Fruit fly (Drosophila melanogaster) whole organism, embryonic: ENCODE results near the gene CG18788.
A peak's percentile ranks its signal among the peaks of the same experiment; 100 is the strongest.

ENCODE experiments used
- Antp ChIP-seq: fragments of 200-800 bp; sonication (Bioruptor generic); optimal IDR thresholded peaks from 3 replicates; lab custom pipeline; 2016; ENCODE audit warnings: missing biosample characterization, missing genetic modification characterization
- Bteb2 ChIP-seq: fragments of 200-800 bp; sonication (Bioruptor generic); optimal IDR thresholded peaks from 2 replicates; lab custom pipeline; 2016; ENCODE audit warnings: missing biosample characterization, missing genetic modification characterization
- CG10209 ChIP-seq: fragments of 200-800 bp; sonication (Bioruptor generic); optimal IDR thresholded peaks from 3 replicates; lab custom pipeline; 2017; ENCODE audit warnings: missing biosample characterization, mild to moderate bottlenecking, missing genetic modification characterization, missing genetic modification reagents
- CG10274 ChIP-seq: fragments of 200-800 bp; sonication (Bioruptor generic); optimal IDR thresholded peaks from 3 replicates; lab custom pipeline; 2017; ENCODE audit warnings: missing biosample characterization, mild to moderate bottlenecking, missing genetic modification characterization
- CG12071 ChIP-seq: fragments of 200-800 bp; sonication (Bioruptor generic); optimal IDR thresholded peaks from 3 replicates; lab custom pipeline; 2018; ENCODE audit warnings: missing biosample characterization, mild to moderate bottlenecking, missing genetic modification characterization
- CG12299 ChIP-seq: fragments of 200-800 bp; sonication (Bioruptor generic); optimal IDR thresholded peaks from 2 replicates; lab custom pipeline; 2018; ENCODE audit warnings: missing biosample characterization, mild to moderate bottlenecking, missing genetic modification characterization
- CG13123 ChIP-seq: fragments of 200-800 bp; sonication (Bioruptor generic); optimal IDR thresholded peaks from 2 replicates; lab custom pipeline; 2016; ENCODE audit warnings: missing biosample characterization, missing genetic modification characterization
- CG16779 ChIP-seq: fragments of 200-800 bp; sonication (Bioruptor generic); IDR thresholded peaks from 2 replicates; pipeline ENCODE4 v1.3.6; 2022; ENCODE audit warnings: missing biosample characterization, missing genetic modification characterization
- CG17568 ChIP-seq: fragments of 200-800 bp; sonication (Bioruptor generic); optimal IDR thresholded peaks from 2 replicates; lab custom pipeline; 2018; ENCODE audit warnings: missing biosample characterization, mild to moderate bottlenecking, missing genetic modification characterization, moderate library complexity
- CG17829 ChIP-seq: fragments of 200-800 bp; optimal IDR thresholded peaks from 2 replicates; lab custom pipeline; 2019; ENCODE audit warnings: missing biosample characterization, mild to moderate bottlenecking, missing genetic modification characterization, moderate library complexity
- CG2199 ChIP-seq: fragments of 200-800 bp; sonication (Bioruptor generic); IDR thresholded peaks from 3 replicates; pipeline ENCODE4 v1.3.6; 2022; ENCODE audit warnings: missing biosample characterization, missing genetic modification characterization
- CG34224 ChIP-seq: fragments of 200-800 bp; sonication (Bioruptor generic); IDR thresholded peaks from 3 replicates; pipeline ENCODE4 v1.3.6; 2022; ENCODE audit warnings: missing biosample characterization, missing genetic modification characterization; ENCODE audit not compliant: partially characterized antibody
- CG5180 ChIP-seq: fragments of 200-800 bp; sonication (Bioruptor generic); optimal IDR thresholded peaks from 3 replicates; lab custom pipeline; 2017; ENCODE audit warnings: missing biosample characterization, missing genetic modification characterization, mild to moderate bottlenecking, moderate library complexity, missing genetic modification reagents
- CG6689 ChIP-seq: fragments of 200-800 bp; sonication (Bioruptor generic); IDR thresholded peaks from 2 replicates; pipeline ENCODE4 v1.3.6; 2022; ENCODE audit warnings: missing biosample characterization, missing genetic modification characterization
- CG7745 ChIP-seq: fragments of 200-800 bp; sonication (Bioruptor generic); optimal IDR thresholded peaks from 2 replicates; lab custom pipeline; 2018; ENCODE audit warnings: missing biosample characterization, mild to moderate bottlenecking, missing genetic modification characterization, moderate library complexity
- CG8290 ChIP-seq, 3 experiments: fragments of 200-800 bp; sonication (Bioruptor generic); optimal IDR thresholded peaks; 2 replicates each; lab custom pipeline; 2016 to 2019; ENCODE audit warnings: missing biosample characterization in 3 of 3, missing genetic modification characterization in 3 of 3, mild to moderate bottlenecking in 2 of 3, moderate library complexity in 1 of 3
- CG9609 ChIP-seq: fragments of 200-800 bp; sonication (Bioruptor generic); optimal IDR thresholded peaks from 3 replicates; lab custom pipeline; 2016; ENCODE audit warnings: missing biosample characterization, missing genetic modification characterization
- Dfd ChIP-seq, 2 experiments: fragments of >200 bp; optimal IDR thresholded peaks; 2 replicates each; lab custom pipeline; 2017; ENCODE audit warnings: missing biosample characterization in 2 of 2, missing genetic modification characterization in 2 of 2
- Dref ChIP-seq: fragments of 200-800 bp; sonication (Bioruptor generic); IDR thresholded peaks from 2 replicates; pipeline ENCODE4 v1.3.6; 2022; ENCODE audit warnings: missing biosample characterization, missing genetic modification characterization
- Fer3 ChIP-seq: fragments of 200-800 bp; sonication (Bioruptor generic); optimal IDR thresholded peaks from 2 replicates; lab custom pipeline; 2018; ENCODE audit warnings: missing biosample characterization, mild to moderate bottlenecking, missing genetic modification characterization, moderate library complexity
- Med ChIP-seq: fragments of 200-800 bp; sonication (Bioruptor generic); peaks from one replicate; lab custom pipeline; 2016; ENCODE audit warnings: missing biosample characterization, missing genetic modification characterization, mild to moderate bottlenecking, inconsistent platforms, moderate library complexity
- Myb ChIP-seq: fragments of 200-800 bp; sonication (Bioruptor generic); optimal IDR thresholded peaks from 2 replicates; lab custom pipeline; 2016; ENCODE audit warnings: missing biosample characterization, missing genetic modification characterization
- Ptx1 ChIP-seq: fragments of 200-800 bp; sonication (Bioruptor generic); IDR thresholded peaks from 2 replicates; pipeline ENCODE4 v1.3.6; 2022; ENCODE audit warnings: missing biosample characterization, missing genetic modification characterization
- Sry-β ChIP-seq: fragments of 200-800 bp; sonication (Bioruptor generic); optimal IDR thresholded peaks from 2 replicates; lab custom pipeline; 2018; ENCODE audit warnings: missing biosample characterization, mild to moderate bottlenecking, missing genetic modification characterization, moderate library complexity
- ab ChIP-seq: fragments of 200-800 bp; sonication (Bioruptor generic); optimal IDR thresholded peaks from 2 replicates; lab custom pipeline; 2016; ENCODE audit warnings: missing biosample characterization, missing genetic modification characterization
- ash1 ChIP-seq: fragments of 200-800 bp; sonication (Bioruptor generic); optimal IDR thresholded peaks from 2 replicates; lab custom pipeline; 2018; ENCODE audit warnings: missing biosample characterization, mild to moderate bottlenecking, missing genetic modification characterization
- bsh ChIP-seq, 2 experiments: fragments of 200-800 bp; sonication (Bioruptor generic); optimal IDR thresholded peaks; 2 replicates each; lab custom pipeline; 2017 to 2018; ENCODE audit warnings: mild to moderate bottlenecking in 2 of 2, missing biosample characterization in 2 of 2, missing genetic modification characterization in 2 of 2, moderate library complexity in 1 of 2
- chn ChIP-seq: fragments of 200-800 bp; sonication (Bioruptor generic); optimal IDR thresholded peaks from 2 replicates; lab custom pipeline; 2016; ENCODE audit warnings: missing biosample characterization, missing genetic modification characterization
- ci ChIP-seq: fragments of 200-800 bp; sonication (Bioruptor generic); IDR thresholded peaks from 3 replicates; pipeline ENCODE4 v1.3.6; 2022; ENCODE audit warnings: missing biosample characterization, missing genetic modification characterization
- disco-r ChIP-seq: fragments of 200-800 bp; sonication (Bioruptor generic); optimal IDR thresholded peaks from 2 replicates; lab custom pipeline; 2016; ENCODE audit warnings: missing biosample characterization, missing genetic modification characterization
- dpn ChIP-seq, 2 experiments: fragments of 200-800 bp; sonication (Bioruptor generic); optimal IDR thresholded peaks; 3 replicates each; lab custom pipeline; 2016; ENCODE audit warnings: missing biosample characterization in 2 of 2, missing genetic modification characterization in 2 of 2
- ems ChIP-seq: fragments of 200-800 bp; sonication (Bioruptor generic); optimal IDR thresholded peaks from 3 replicates; lab custom pipeline; 2016; ENCODE audit warnings: missing biosample characterization, missing genetic modification characterization
- ftz-f1 ChIP-seq: fragments of 200-800 bp; sonication (Bioruptor generic); optimal IDR thresholded peaks from 2 replicates; lab custom pipeline; 2016; ENCODE audit warnings: missing biosample characterization, missing genetic modification characterization
- gcm ChIP-seq: fragments of 200-800 bp; sonication (Bioruptor generic); optimal IDR thresholded peaks from 2 replicates; lab custom pipeline; 2019; ENCODE audit warnings: missing biosample characterization, mild to moderate bottlenecking, missing genetic modification characterization, moderate library complexity
- hkb ChIP-seq, 2 experiments: fragments of 200-800 bp in 1 of 2; fragments of >200 bp in 1 of 2; sonication (Bioruptor generic) in 1 of 2; IDR thresholded peaks in 1 of 2; optimal IDR thresholded peaks in 1 of 2; 2 replicates each; pipeline versions ENCODE4 v1.3.6 to Lab custom; 2017 to 2022; ENCODE audit warnings: missing biosample characterization in 1 of 2, missing genetic modification characterization in 1 of 2
- jing ChIP-seq: fragments of 200-800 bp; sonication (Bioruptor generic); optimal IDR thresholded peaks from 2 replicates; lab custom pipeline; 2018; ENCODE audit warnings: missing biosample characterization, mild to moderate bottlenecking, missing genetic modification characterization
- jumu ChIP-seq: fragments of 200-800 bp; sonication (Bioruptor generic); optimal IDR thresholded peaks from 3 replicates; lab custom pipeline; 2016; ENCODE audit warnings: missing biosample characterization, missing genetic modification characterization
- kni ChIP-seq: fragments of 200-800 bp; sonication (Bioruptor generic); optimal IDR thresholded peaks from 3 replicates; lab custom pipeline; 2017; ENCODE audit warnings: mild to moderate bottlenecking, missing biosample characterization, missing genetic modification reagents, missing genetic modification characterization
- lab ChIP-seq: fragments of 200-800 bp; sonication (Bioruptor generic); optimal IDR thresholded peaks from 3 replicates; lab custom pipeline; 2017; ENCODE audit warnings: missing biosample characterization, missing genetic modification characterization, mild to moderate bottlenecking, moderate library complexity, missing genetic modification reagents
- lbe ChIP-seq: fragments of 200-800 bp; sonication (Bioruptor generic); optimal IDR thresholded peaks from 2 replicates; lab custom pipeline; 2016; ENCODE audit warnings: missing biosample characterization, mild to moderate bottlenecking, missing genetic modification characterization
- mam ChIP-seq: fragments of 200-800 bp; sonication (Bioruptor generic); optimal IDR thresholded peaks from 3 replicates; lab custom pipeline; 2016; ENCODE audit warnings: missing biosample characterization, missing genetic modification characterization
- nmo ChIP-seq: fragments of 200-800 bp; sonication (Bioruptor generic); optimal IDR thresholded peaks from 2 replicates; lab custom pipeline; 2018; ENCODE audit warnings: missing biosample characterization, mild to moderate bottlenecking, missing genetic modification characterization, moderate library complexity
- pan ChIP-seq, 4 experiments: fragments of >200 bp in 3 of 4; fragments of 200-800 bp in 1 of 4; sonication (Bioruptor generic) in 1 of 4; optimal IDR thresholded peaks in 3 of 4; IDR thresholded peaks in 1 of 4; 2 replicates each; pipeline versions ENCODE4 v1.3.6 to Lab custom; 2017 to 2022; ENCODE audit warnings: missing biosample characterization in 2 of 4, missing genetic modification characterization in 2 of 4, mixed read lengths in 1 of 4
- pnt ChIP-seq: fragments of 200-800 bp; sonication (Bioruptor generic); optimal IDR thresholded peaks from 3 replicates; lab custom pipeline; 2016; ENCODE audit warnings: missing biosample characterization, missing genetic modification characterization
- pum ChIP-seq: fragments of 200-800 bp; sonication (Bioruptor generic); optimal IDR thresholded peaks from 2 replicates; lab custom pipeline; 2016; ENCODE audit warnings: missing biosample characterization, missing genetic modification characterization
- row ChIP-seq: fragments of 200-800 bp; sonication (Bioruptor generic); IDR thresholded peaks from 3 replicates; pipeline ENCODE4 v1.3.6; 2022; ENCODE audit warnings: missing biosample characterization, missing genetic modification characterization
- scrt ChIP-seq: fragments of 200-800 bp; sonication (Bioruptor generic); optimal IDR thresholded peaks from 2 replicates; lab custom pipeline; 2018; ENCODE audit warnings: missing biosample characterization, mild to moderate bottlenecking, missing genetic modification characterization, moderate library complexity
- sima ChIP-seq: fragments of 200-800 bp; sonication (Bioruptor generic); optimal IDR thresholded peaks from 2 replicates; lab custom pipeline; 2016; ENCODE audit warnings: missing biosample characterization, missing genetic modification characterization
- slp2 ChIP-seq: fragments of 200-800 bp; sonication (Bioruptor generic); optimal IDR thresholded peaks from 2 replicates; lab custom pipeline; 2016; ENCODE audit warnings: missing biosample characterization, missing genetic modification characterization
- tll ChIP-seq, 2 experiments: fragments of 200-800 bp in 1 of 2; fragments of >200 bp in 1 of 2; sonication (Bioruptor generic) in 1 of 2; optimal IDR thresholded peaks; 2 replicates each; lab custom pipeline; 2017 to 2019; ENCODE audit warnings: missing biosample characterization in 2 of 2, missing genetic modification characterization in 2 of 2, mild to moderate bottlenecking in 1 of 2, moderate library complexity in 1 of 2

CG18788 gene

DNA sequence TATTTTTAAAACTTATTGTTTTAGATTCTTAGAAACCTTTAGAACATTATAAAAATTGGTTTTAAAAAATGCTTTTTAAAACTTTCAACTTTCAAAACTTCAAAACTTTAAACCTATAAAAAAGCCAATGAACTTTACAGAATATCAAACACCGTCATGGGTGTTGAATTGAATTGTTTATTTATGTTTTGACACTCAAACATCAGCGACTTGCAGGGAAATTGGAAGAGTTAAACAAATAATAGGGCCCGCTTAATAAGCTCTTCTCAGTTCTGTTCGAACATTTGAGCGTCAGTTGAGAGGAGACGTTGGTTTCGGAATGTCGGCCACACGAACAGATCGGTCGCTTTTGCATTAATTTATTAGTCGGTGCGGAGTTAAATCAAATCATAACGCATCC lies 15.1 kb downstream of the CG18788 start, which contains the start of gene PLCXD (continued):
- TF ChIP-seq Bteb2 (GFP tag; lab: Kevin White, UChicago) (no peak), chn (no peak), nmo (GFP tag; lab: Kevin White, UChicago) (no peak), sima (GFP tag; lab: Kevin White, UChicago) (no peak), ftz-f1 (GFP tag; lab: Kevin White, UChicago) (no peak), CG5180 (GFP tag; lab: Kevin White, UChicago) (peak; percentile 91), CG7745 (no peak), CG10274 (GFP tag; lab: Kevin White, UChicago) (no peak), pnt (no peak), Myb (GFP tag; lab: Kevin White, UChicago) (no peak), slp2 (GFP tag; lab: Kevin White, UChicago) (no peak), scrt (no peak), Dref (no peak), ash1 (no peak), bsh (GFP tag; optimal IDR thresholded peaks at IDR 0.05; lab: Kevin White, UChicago) (peak in 1 of 2 experiments; percentile 45), CG13123 (GFP tag; lab: Kevin White, UChicago) (no peak), CG2199 (GFP tag; lab: Robert Waterston, UW) (no peak), CG16779 (no peak), disco-r (GFP tag; lab: Kevin White, UChicago) (no peak), jing (no peak), Sry-β (GFP tag; lab: Kevin White, UChicago) (peak; percentile 24), CG34224 (GFP tag; lab: Robert Waterston, UW) (no peak), row (GFP tag; lab: Robert Waterston, UW) (no peak), Dfd (GFP tag; optimal IDR thresholded peaks at IDR 0.05; lab: Kevin White, UChicago) (no peak), ab (GFP tag; lab: Kevin White, UChicago) (no peak), CG17568 (no peak), jumu (GFP tag; lab: Kevin White, UChicago) (no peak), Med (no peak), dpn (GFP tag; optimal IDR thresholded peaks at IDR 0.05; lab: Kevin White, UChicago) (no peak), Ptx1 (no peak), Antp (GFP tag; lab: Kevin White, UChicago) (no peak), gcm (no peak), CG8290 (GFP tag; optimal IDR thresholded peaks at IDR 0.05; lab: Kevin White, UChicago) (no peak), CG8290 (tag; optimal IDR thresholded peaks at IDR 0.05; lab: Kevin White, UChicago) (no peak), hkb (optimal IDR thresholded peaks at IDR 0.05; lab: Kevin White, UChicago) (no peak), hkb (GFP tag; IDR thresholded peaks at IDR 0.05; lab: Robert Waterston, UW) (peak; percentile 37; the same call in 1 of the 2 replicates), Fer3 (tag; lab: Kevin White, UChicago) (peak; percentile 8), lab (no peak), CG12071 (peak; percentile 2), kni (GFP tag; lab: Kevin White, UChicago) (peak; percentile 20), CG17829 (tag; lab: Kevin White, UChicago) (no peak), pan (optimal IDR thresholded peaks at IDR 0.05; lab: Kevin White, UChicago) (no peak), pan (GFP tag; optimal IDR thresholded peaks at IDR 0.05 in 1 of 2, IDR thresholded peaks at IDR 0.05 in 1 of 2) (no peak), mam (no peak), lbe (GFP tag; lab: Kevin White, UChicago) (no peak), CG10209 (GFP tag; lab: Kevin White, UChicago) (no peak), CG12299 (tag; lab: Kevin White, UChicago) (no peak), ci (peak; percentile 51; the same call in 2 of the 3 replicates), ems (GFP tag; lab: Kevin White, UChicago) (no peak), pum (no peak), CG6689 (GFP tag; lab: Robert Waterston, UW) (no peak), CG9609 (no peak), tll (GFP tag; optimal IDR thresholded peaks at IDR 0.05; lab: Kevin White, UChicago) (no peak)
